Worm (Caenorhabditis elegans) whole organism, L2 larva: ENCODE results near the gene cdc-42.

ENCODE experiments used
- C34F6.9 ChIP-seq: fragments of 150-350 bp; optimal IDR thresholded peaks from 2 replicates; lab custom pipeline; 2014; ENCODE audit warnings: missing biosample characterization, missing genetic modification characterization
- F13H6.1 ChIP-seq: sonication (generic microtip); optimal IDR thresholded peaks from 2 replicates; lab custom pipeline; 2016; ENCODE audit warnings: missing genetic modification characterization, missing compliant biosample characterization
- R02D3.7 ChIP-seq: fragments of 150-350 bp; optimal IDR thresholded peaks from 2 replicates; lab custom pipeline; 2014; ENCODE audit warnings: missing biosample characterization, missing genetic modification characterization
- Y55F3AM.14 ChIP-seq: fragments of 200-800 bp; sonication (Bioruptor generic); optimal IDR thresholded peaks from 2 replicates; lab custom pipeline; 2018; ENCODE audit warnings: mild to moderate bottlenecking, missing genetic modification characterization, missing compliant biosample characterization
- alr-1 ChIP-seq: fragments of 150-350 bp; optimal IDR thresholded peaks from 2 replicates; lab custom pipeline; 2014; ENCODE audit warnings: missing biosample characterization, missing genetic modification characterization
- aly-2 ChIP-seq: fragments of 150-350 bp; optimal IDR thresholded peaks from 2 replicates; lab custom pipeline; 2014; ENCODE audit warnings: missing biosample characterization, missing genetic modification characterization
- ama-1 ChIP-seq: fragments of 150-350 bp; optimal IDR thresholded peaks from 2 replicates; lab custom pipeline; 2018; ENCODE audit warnings: inconsistent platforms
- blmp-1 ChIP-seq: sonication (generic microtip); optimal IDR thresholded peaks from 2 replicates; lab custom pipeline; 2017; ENCODE audit warnings: missing genetic modification characterization, mild to moderate bottlenecking, missing compliant biosample characterization, antibody characterized with exemption, moderate library complexity; ENCODE audit not compliant: insufficient read depth
- ceh-16 ChIP-seq: fragments of 150-350 bp; optimal IDR thresholded peaks from 2 replicates; lab custom pipeline; 2014; ENCODE audit warnings: missing biosample characterization, missing genetic modification characterization
- ceh-82 ChIP-seq: fragments of 150-350 bp; optimal IDR thresholded peaks from 2 replicates; lab custom pipeline; 2014; ENCODE audit warnings: missing biosample characterization, missing genetic modification characterization
- crh-2 ChIP-seq: sonication (generic microtip); optimal IDR thresholded peaks from 2 replicates; lab custom pipeline; 2017; ENCODE audit warnings: missing biosample characterization, missing genetic modification characterization
- dmd-4 ChIP-seq: sonication (generic microtip); optimal IDR thresholded peaks from 2 replicates; lab custom pipeline; 2017; ENCODE audit warnings: missing biosample characterization, missing genetic modification characterization
- egl-27 ChIP-seq: sonication (generic microtip); optimal IDR thresholded peaks from 3 replicates; lab custom pipeline; 2017; ENCODE audit warnings: missing biosample characterization, missing genetic modification reagents, missing genetic modification characterization
- elt-3 ChIP-seq: sonication (generic microtip); optimal IDR thresholded peaks from 2 replicates; lab custom pipeline; 2017; ENCODE audit warnings: missing biosample characterization, missing genetic modification characterization
- fos-1 ChIP-seq: fragments of 150-350 bp; optimal IDR thresholded peaks from 2 replicates; lab custom pipeline; 2014; ENCODE audit warnings: missing biosample characterization, missing genetic modification characterization
- gmeb-1 ChIP-seq: fragments of 150-350 bp; optimal IDR thresholded peaks from 2 replicates; lab custom pipeline; 2014; ENCODE audit warnings: missing biosample characterization, missing genetic modification characterization
- lin-11 ChIP-seq: fragments of 150-350 bp; sonication (generic microtip); optimal IDR thresholded peaks from 2 replicates; lab custom pipeline; 2014; ENCODE audit warnings: missing biosample characterization, missing genetic modification characterization, inconsistent platforms, mixed read lengths
- lin-13 ChIP-seq: fragments of 150-350 bp; optimal IDR thresholded peaks from 2 replicates; lab custom pipeline; 2014; ENCODE audit warnings: missing biosample characterization, missing genetic modification reagents, missing genetic modification characterization
- lin-39 ChIP-seq: fragments of 150-350 bp; optimal IDR thresholded peaks from 2 replicates; lab custom pipeline; 2014; ENCODE audit warnings: missing biosample characterization, missing genetic modification reagents, missing genetic modification characterization
- lsy-2 ChIP-seq, 2 experiments: fragments of 150-350 bp in 1 of 2; sonication (generic microtip) in 1 of 2; optimal IDR thresholded peaks; 2 replicates each; lab custom pipeline; 2014 to 2017; ENCODE audit warnings: missing biosample characterization in 2 of 2, missing genetic modification characterization in 2 of 2
- mab-5 ChIP-seq: fragments of 150-350 bp; optimal IDR thresholded peaks from 2 replicates; lab custom pipeline; 2014; ENCODE audit warnings: missing biosample characterization, missing genetic modification characterization
- nhr-11 ChIP-seq: fragments of 150-350 bp; optimal IDR thresholded peaks from 2 replicates; lab custom pipeline; 2014; ENCODE audit warnings: missing biosample characterization, missing genetic modification characterization
- nhr-12 ChIP-seq: fragments of 150-350 bp; optimal IDR thresholded peaks from 2 replicates; lab custom pipeline; 2014; ENCODE audit warnings: missing biosample characterization, missing genetic modification characterization
- nhr-129 ChIP-seq: fragments of 150-350 bp; optimal IDR thresholded peaks from 2 replicates; lab custom pipeline; 2014; ENCODE audit warnings: missing biosample characterization, missing genetic modification characterization
- nhr-21 ChIP-seq: fragments of 150-350 bp; optimal IDR thresholded peaks from 2 replicates; lab custom pipeline; 2014; ENCODE audit warnings: missing biosample characterization, missing genetic modification characterization
- nhr-23 ChIP-seq: fragments of 150-350 bp; optimal IDR thresholded peaks from 2 replicates; lab custom pipeline; 2014; ENCODE audit warnings: missing biosample characterization, missing genetic modification reagents, missing genetic modification characterization
- nhr-237 ChIP-seq: fragments of 150-350 bp; optimal IDR thresholded peaks from 2 replicates; lab custom pipeline; 2014; ENCODE audit warnings: missing biosample characterization, missing genetic modification characterization
- nhr-25 ChIP-seq: fragments of 150-350 bp; sonication (generic microtip); optimal IDR thresholded peaks from 3 replicates; lab custom pipeline; 2014; ENCODE audit warnings: missing biosample characterization, missing genetic modification characterization
- nhr-6 ChIP-seq: fragments of 150-350 bp; optimal IDR thresholded peaks from 2 replicates; lab custom pipeline; 2014; ENCODE audit warnings: missing biosample characterization, missing genetic modification characterization
- nhr-77 ChIP-seq: fragments of 150-350 bp; optimal IDR thresholded peaks from 2 replicates; lab custom pipeline; 2014; ENCODE audit warnings: missing biosample characterization, missing genetic modification characterization
- peb-1 ChIP-seq: fragments of 150-350 bp; optimal IDR thresholded peaks from 2 replicates; lab custom pipeline; 2014; ENCODE audit warnings: missing biosample characterization, missing genetic modification characterization
- sem-4 ChIP-seq: fragments of 150-350 bp; optimal IDR thresholded peaks from 2 replicates; lab custom pipeline; 2014; ENCODE audit warnings: missing biosample characterization, missing genetic modification reagents, missing genetic modification characterization
- sma-3 ChIP-seq: sonication (generic microtip); optimal IDR thresholded peaks from 2 replicates; lab custom pipeline; 2016; ENCODE audit warnings: missing genetic modification reagents, missing genetic modification characterization, missing compliant biosample characterization
- sma-9 ChIP-seq, 2 experiments: fragments of 150-350 bp in 1 of 2; sonication (generic microtip) in 1 of 2; optimal IDR thresholded peaks; 2 replicates each; lab custom pipeline; 2014 to 2016; ENCODE audit warnings: missing genetic modification characterization in 2 of 2, mild to moderate bottlenecking in 1 of 2, missing biosample characterization in 1 of 2, missing compliant biosample characterization in 1 of 2, missing genetic modification reagents in 1 of 2, moderate library complexity in 1 of 2
- unc-55 ChIP-seq: fragments of 150-350 bp; sonication (generic microtip); optimal IDR thresholded peaks from 3 replicates; lab custom pipeline; 2014; ENCODE audit warnings: missing biosample characterization, missing genetic modification reagents, missing genetic modification characterization
- unc-62 ChIP-seq: fragments of 150-350 bp; optimal IDR thresholded peaks from 2 replicates; lab custom pipeline; 2014; ENCODE audit warnings: missing biosample characterization, missing genetic modification reagents, missing genetic modification characterization
- zag-1 ChIP-seq: fragments of 150-350 bp; optimal IDR thresholded peaks from 2 replicates; lab custom pipeline; 2014; ENCODE audit warnings: missing biosample characterization, missing genetic modification characterization
- ztf-1 ChIP-seq: fragments of 200-800 bp; sonication (Bioruptor generic); conservative IDR thresholded peaks from 2 replicates; pipeline ENCODE4 v1.3.6; 2022; ENCODE audit warnings: missing genetic modification characterization, missing compliant biosample characterization
- ztf-11 ChIP-seq: sonication (generic microtip); optimal IDR thresholded peaks from 2 replicates; lab custom pipeline; 2017; ENCODE audit warnings: missing biosample characterization, missing genetic modification characterization
- ztf-4 ChIP-seq: fragments of 150-350 bp; optimal IDR thresholded peaks from 2 replicates; lab custom pipeline; 2014; ENCODE audit warnings: missing biosample characterization, missing genetic modification characterization

cdc-42 gene

ce11 chrII:7615318-7615891, 847 bp upstream of the cdc-42 start:
- no peak for TF ChIP-seq zag-1 (tag; lab: Kevin White, UChicago)
- TF ChIP-seq ztf-1 (GFP tag; lab: Robert Waterston, UW): no peak
- TF ChIP-seq lsy-2 (tag; optimal IDR thresholded peaks at IDR 0.05; lab: Kevin White, UChicago): peak in 1 of 2 experiments; percentile 44
- TF ChIP-seq mab-5 (tag; lab: Kevin White, UChicago): no peak
- TF ChIP-seq nhr-237: no peak
- no peak for TF ChIP-seq unc-62 (GFP tag; lab: Kevin White, UChicago)
- TF ChIP-seq elt-3 (tag; lab: Kevin White, UChicago): no peak
- no peak for TF ChIP-seq sem-4
- peak; percentile 24 for TF ChIP-seq F13H6.1
- TF ChIP-seq fos-1: no peak
- TF ChIP-seq nhr-77 (tag; lab: Kevin White, UChicago): no peak
- TF ChIP-seq nhr-6 (tag; lab: Kevin White, UChicago): no peak
- no peak for TF ChIP-seq nhr-12 (tag; lab: Kevin White, UChicago)
- TF ChIP-seq lin-13 (GFP tag; lab: Kevin White, UChicago): no peak
- TF ChIP-seq nhr-21 (tag; lab: Kevin White, UChicago): no peak
- TF ChIP-seq nhr-23 (tag; lab: Kevin White, UChicago): no peak
- TF ChIP-seq R02D3.7 (tag; lab: Kevin White, UChicago): no peak
- TF ChIP-seq crh-2: no peak
- TF ChIP-seq dmd-4: no peak
- no peak for TF ChIP-seq sma-3 (GFP tag; lab: Kevin White, UChicago)
- no peak for TF ChIP-seq ztf-4 (tag; lab: Kevin White, UChicago)
- peak; percentile 57 for TF ChIP-seq C34F6.9 (tag; lab: Kevin White, UChicago)
- TF ChIP-seq nhr-129 (tag; lab: Kevin White, UChicago): peak; percentile 28
- peak; percentile 75 for TF ChIP-seq ama-1

DNA sequence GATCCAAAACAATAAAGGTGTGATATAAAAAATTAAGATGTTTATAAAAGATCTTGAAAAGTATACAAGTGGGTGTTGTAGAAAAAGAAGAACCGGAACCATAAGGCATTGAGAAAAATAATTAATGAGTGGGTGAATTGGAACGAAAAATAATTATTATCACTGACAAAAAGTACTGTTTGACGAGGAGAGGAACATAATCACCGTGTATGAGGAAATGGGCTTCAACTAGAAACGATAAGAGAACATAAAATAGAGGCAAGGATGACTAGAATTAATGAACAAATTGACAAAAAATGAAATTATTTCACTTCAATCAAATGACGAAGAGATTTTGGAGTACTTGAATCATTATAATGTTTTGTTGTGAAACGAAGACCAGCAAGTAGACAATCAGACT, 2.0 kb downstream of the cdc-42 start:
- TF ChIP-seq mab-5 (tag; lab: Kevin White, UChicago) (no peak), fos-1 (peak; percentile 79), blmp-1 (no peak), R02D3.7 (tag; lab: Kevin White, UChicago) (no peak), C34F6.9 (tag; lab: Kevin White, UChicago) (no peak)

DNA sequence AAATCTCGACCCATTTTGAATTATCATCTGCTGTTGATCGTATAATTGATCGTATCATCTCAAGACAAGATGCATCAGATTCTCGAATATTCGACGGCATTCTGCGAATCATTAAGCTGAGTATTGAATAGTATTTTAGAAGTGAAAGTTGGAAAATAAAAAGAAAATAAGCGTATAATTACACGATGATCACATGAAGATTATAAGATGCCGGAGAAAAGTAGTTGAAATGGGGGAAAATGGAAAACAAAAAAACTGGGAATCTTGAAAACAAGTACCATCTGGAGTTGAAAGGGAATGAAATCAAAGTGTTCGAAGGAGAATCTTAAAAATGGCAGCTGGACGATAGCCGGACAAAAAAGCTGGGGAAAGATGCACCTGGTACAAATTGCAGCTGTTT, 4.2 kb downstream of the cdc-42 start, which contains the start of gene R07G3.8:
Gene R07G3.8, minus strand, starts transcription at position 101 of the 400 bp plus-strand sequence.
- TF ChIP-seq ceh-16 (tag; lab: Kevin White, UChicago): no peak
- TF ChIP-seq alr-1 (tag; lab: Kevin White, UChicago): no peak
- TF ChIP-seq nhr-25: no peak
- no peak for TF ChIP-seq fos-1
- TF ChIP-seq unc-55 (GFP tag; lab: Kevin White, UChicago): no peak
- TF ChIP-seq lin-11 (tag; lab: Kevin White, UChicago): no peak
- TF ChIP-seq nhr-77 (tag; lab: Kevin White, UChicago): no peak
- no peak for TF ChIP-seq nhr-11 (tag; lab: Kevin White, UChicago)
- TF ChIP-seq Y55F3AM.14 (GFP tag; lab: Kevin White, UChicago): no peak
- TF ChIP-seq ztf-11 (tag; lab: Kevin White, UChicago): no peak
- TF ChIP-seq lin-39 (tag; lab: Kevin White, UChicago): no peak
- no peak for TF ChIP-seq aly-2 (tag; lab: Kevin White, UChicago)
- no peak for TF ChIP-seq ama-1
- no peak for TF ChIP-seq egl-27 (tag; lab: Kevin White, UChicago)
- TF ChIP-seq, all 48 proteins: peak for 0

ce11 chrII:7621513-7621912, 5.3 kb downstream of the cdc-42 start:
- TF ChIP-seq lsy-2 (tag; optimal IDR thresholded peaks at IDR 0.05; lab: Kevin White, UChicago) (peak in 1 of 2 experiments; percentile 26), nhr-25 (peak; percentile 17), blmp-1 (peak; percentile 44), egl-27 (tag; lab: Kevin White, UChicago) (no peak), sem-4 (peak; percentile 9)
- TF ChIP-seq, all 48 proteins: peak for 4

DNA sequence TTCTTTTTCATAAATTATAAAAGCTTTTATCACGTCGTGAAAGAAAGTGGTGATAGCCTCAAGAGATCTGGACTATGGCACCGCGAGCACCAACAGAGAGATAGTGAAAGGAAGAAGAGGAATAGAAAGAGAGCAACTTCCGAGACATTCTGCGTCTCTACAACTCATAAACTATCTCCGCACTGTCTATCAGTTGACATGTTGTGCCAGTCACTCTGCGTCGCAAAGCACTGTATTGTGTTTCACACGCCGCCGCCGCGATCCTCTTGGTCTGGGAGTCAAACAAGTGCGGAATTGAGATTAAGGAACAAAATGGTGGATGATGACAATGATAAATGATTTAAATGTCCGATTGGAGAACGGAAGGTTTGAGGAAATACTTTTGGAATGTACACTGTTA, 7.2 kb downstream of the cdc-42 start:
- TF ChIP-seq gmeb-1 (tag; lab: Kevin White, UChicago) (no peak), ceh-82 (tag; lab: Kevin White, UChicago) (no peak), peb-1 (tag; lab: Kevin White, UChicago) (peak; percentile 28), F13H6.1 (peak; percentile 58), sma-9 (GFP tag; optimal IDR thresholded peaks at IDR 0.05; lab: Kevin White, UChicago) (peak; percentile 41), sma-9 (tag; optimal IDR thresholded peaks at IDR 0.05; lab: Kevin White, UChicago) (no peak), fos-1 (peak; percentile 43), nhr-129 (tag; lab: Kevin White, UChicago) (peak; percentile 14), sma-3 (GFP tag; lab: Kevin White, UChicago) (peak; percentile 7)
- TF ChIP-seq, all 48 proteins: peak for 6
